Worm (Caenorhabditis elegans) whole organism, mixed stage, embryonic: ENCODE results near the gene Y97E10B.1.

Source experiments
- bed-3 ChIP-seq: fragments of 200-800 bp; sonication (Bioruptor generic); optimal IDR thresholded peaks from 3 replicates; lab custom pipeline; 2018; ENCODE audit warnings: mild to moderate bottlenecking, missing genetic modification characterization, moderate library complexity, missing compliant biosample characterization
- blmp-1 ChIP-seq: fragments of 150-350 bp; optimal IDR thresholded peaks from 2 replicates; lab custom pipeline; 2014; ENCODE audit warnings: missing biosample characterization, missing genetic modification characterization
- ceh-39 ChIP-seq: fragments of 150-350 bp; optimal IDR thresholded peaks from 2 replicates; lab custom pipeline; 2014; ENCODE audit warnings: missing biosample characterization, missing genetic modification characterization
- ceh-43 ChIP-seq: fragments of 200-800 bp; sonication (Bioruptor generic); optimal IDR thresholded peaks from 2 replicates; lab custom pipeline; 2018; ENCODE audit warnings: mild to moderate bottlenecking, missing genetic modification characterization, moderate library complexity, missing compliant biosample characterization
- cnd-1 ChIP-seq: fragments of 200-800 bp; sonication (Bioruptor generic); optimal IDR thresholded peaks from 2 replicates; lab custom pipeline; 2018; ENCODE audit warnings: mild to moderate bottlenecking, missing genetic modification characterization, missing compliant biosample characterization
- drap-1 ChIP-seq: fragments of 200-800 bp; sonication (Bioruptor generic); optimal IDR thresholded peaks from 3 replicates; lab custom pipeline; 2018; ENCODE audit warnings: mild to moderate bottlenecking, missing genetic modification characterization, missing compliant biosample characterization
- elt-1 ChIP-seq: sonication (generic microtip); optimal IDR thresholded peaks from 2 replicates; lab custom pipeline; 2017; ENCODE audit warnings: missing genetic modification characterization, mild to moderate bottlenecking, missing compliant biosample characterization, antibody characterized with exemption, moderate library complexity, borderline replicate concordance; ENCODE audit not compliant: insufficient read depth
- elt-3 ChIP-seq: fragments of 150-350 bp; optimal IDR thresholded peaks from 2 replicates; lab custom pipeline; 2014; ENCODE audit warnings: missing biosample characterization, missing genetic modification characterization
- flh-1 ChIP-seq: fragments of 200-800 bp; sonication (Bioruptor generic); optimal IDR thresholded peaks from 2 replicates; lab custom pipeline; 2018; ENCODE audit warnings: mild to moderate bottlenecking, missing genetic modification characterization, moderate library complexity, missing compliant biosample characterization
- ham-2 ChIP-seq: fragments of 200-800 bp; sonication (Bioruptor generic); optimal IDR thresholded peaks from 2 replicates; lab custom pipeline; 2018; ENCODE audit warnings: mild to moderate bottlenecking, missing genetic modification characterization, missing compliant biosample characterization
- hlh-1 ChIP-seq: fragments of 150-350 bp; optimal IDR thresholded peaks from 2 replicates; lab custom pipeline; 2014; ENCODE audit warnings: missing biosample characterization, missing genetic modification reagents, missing genetic modification characterization
- lin-13 ChIP-seq: fragments of 150-350 bp; optimal IDR thresholded peaks from 2 replicates; lab custom pipeline; 2014; ENCODE audit warnings: missing biosample characterization, missing genetic modification characterization
- lin-32 ChIP-seq: fragments of 200-800 bp; sonication (Bioruptor generic); optimal IDR thresholded peaks from 2 replicates; lab custom pipeline; 2018; ENCODE audit warnings: mild to moderate bottlenecking, missing genetic modification characterization, missing compliant biosample characterization
- lsy-2 ChIP-seq: fragments of 150-350 bp; optimal IDR thresholded peaks from 2 replicates; lab custom pipeline; 2014; ENCODE audit warnings: missing biosample characterization, missing genetic modification characterization
- mab-5 ChIP-seq: fragments of 150-350 bp; optimal IDR thresholded peaks from 2 replicates; lab custom pipeline; 2014; ENCODE audit warnings: missing biosample characterization, missing genetic modification characterization
- mep-1 ChIP-seq: fragments of 150-350 bp; optimal IDR thresholded peaks from 2 replicates; lab custom pipeline; 2017; ENCODE audit warnings: missing biosample characterization, missing genetic modification reagents, missing genetic modification characterization, inconsistent platforms
- mls-2 ChIP-seq: sonication (generic microtip); optimal IDR thresholded peaks from 2 replicates; lab custom pipeline; 2016; ENCODE audit warnings: mild to moderate bottlenecking, missing genetic modification characterization, moderate library complexity, missing compliant biosample characterization
- nhr-12 ChIP-seq: fragments of 150-350 bp; optimal IDR thresholded peaks from 2 replicates; lab custom pipeline; 2014; ENCODE audit warnings: missing biosample characterization, missing genetic modification characterization
- nhr-237 ChIP-seq: fragments of 150-350 bp; optimal IDR thresholded peaks from 2 replicates; lab custom pipeline; 2014; ENCODE audit warnings: missing biosample characterization, missing genetic modification characterization
- nhr-76 ChIP-seq: sonication (generic microtip); optimal IDR thresholded peaks from 2 replicates; lab custom pipeline; 2017; ENCODE audit warnings: missing biosample characterization, missing genetic modification characterization
- pha-4 ChIP-seq: fragments of 150-350 bp; optimal IDR thresholded peaks from 2 replicates; lab custom pipeline; 2018; ENCODE audit warnings: missing biosample characterization, missing genetic modification reagents, missing genetic modification characterization
- snpc-4 ChIP-seq: fragments of 150-350 bp; optimal IDR thresholded peaks from 2 replicates; lab custom pipeline; 2014; ENCODE audit warnings: missing biosample characterization, missing genetic modification characterization
- sptf-1 ChIP-seq: sonication (generic microtip); optimal IDR thresholded peaks from 2 replicates; lab custom pipeline; 2017; ENCODE audit warnings: mild to moderate bottlenecking, missing genetic modification characterization, moderate library complexity, missing compliant biosample characterization
- tbx-8 ChIP-seq: fragments of 200-800 bp; sonication (Bioruptor generic); optimal IDR thresholded peaks from 2 replicates; lab custom pipeline; 2018; ENCODE audit warnings: mild to moderate bottlenecking, missing genetic modification characterization, moderate library complexity, missing compliant biosample characterization
- unc-120 ChIP-seq: sonication (generic microtip); optimal IDR thresholded peaks from 2 replicates; lab custom pipeline; 2017; ENCODE audit warnings: missing genetic modification characterization, missing compliant biosample characterization; ENCODE audit not compliant: poor library complexity, severe bottlenecking
- unc-39 ChIP-seq: fragments of 150-350 bp; optimal IDR thresholded peaks from 2 replicates; lab custom pipeline; 2014; ENCODE audit warnings: missing biosample characterization, missing genetic modification characterization
- unc-62 ChIP-seq: fragments of 150-350 bp; optimal IDR thresholded peaks from 2 replicates; lab custom pipeline; 2014; ENCODE audit warnings: missing biosample characterization, missing genetic modification reagents, missing genetic modification characterization
- zip-8 ChIP-seq: fragments of 150-350 bp; optimal IDR thresholded peaks from 2 replicates; lab custom pipeline; 2014; ENCODE audit warnings: missing biosample characterization, missing genetic modification characterization
- ztf-11 ChIP-seq: fragments of 150-350 bp; optimal IDR thresholded peaks from 2 replicates; lab custom pipeline; 2014; ENCODE audit warnings: missing biosample characterization, missing genetic modification characterization

The Y97E10B.1 gene

ce11 chrV:7943568-7943967 is at the start of gene Y97E10B.1:
Gene Y97E10B.1 (plus strand): TSS chrV:7943868.
- TF ChIP-seq elt-1 (tag; lab: Kevin White, UChicago) = no peak
- TF ChIP-seq flh-1 (GFP tag; lab: Kevin White, UChicago) = no peak
- TF ChIP-seq unc-62 (GFP tag; lab: Kevin White, UChicago) = no peak
- TF ChIP-seq mep-1 (tag; lab: Kevin White, UChicago) = no peak
- no peak for TF ChIP-seq snpc-4 (tag; lab: Kevin White, UChicago)
- TF ChIP-seq hlh-1 (tag; lab: Kevin White, UChicago) = no peak
- no peak for TF ChIP-seq mab-5 (tag; lab: Kevin White, UChicago)
- TF ChIP-seq ztf-11 = no peak
- TF ChIP-seq blmp-1 (tag; lab: Kevin White, UChicago) = no peak
- TF ChIP-seq lin-13 = no peak
- no peak for TF ChIP-seq unc-39 (tag; lab: Kevin White, UChicago)
- TF ChIP-seq lin-32 (GFP tag; lab: Kevin White, UChicago) = no peak
- no peak for TF ChIP-seq bed-3 (GFP tag; lab: Kevin White, UChicago)
- no peak for TF ChIP-seq cnd-1 (tag; lab: Kevin White, UChicago)
- TF ChIP-seq mls-2 = no peak
- no peak for TF ChIP-seq zip-8 (tag; lab: Kevin White, UChicago)
- TF ChIP-seq nhr-12 = no peak
- TF ChIP-seq lsy-2 (tag; lab: Kevin White, UChicago) = no peak

DNA sequence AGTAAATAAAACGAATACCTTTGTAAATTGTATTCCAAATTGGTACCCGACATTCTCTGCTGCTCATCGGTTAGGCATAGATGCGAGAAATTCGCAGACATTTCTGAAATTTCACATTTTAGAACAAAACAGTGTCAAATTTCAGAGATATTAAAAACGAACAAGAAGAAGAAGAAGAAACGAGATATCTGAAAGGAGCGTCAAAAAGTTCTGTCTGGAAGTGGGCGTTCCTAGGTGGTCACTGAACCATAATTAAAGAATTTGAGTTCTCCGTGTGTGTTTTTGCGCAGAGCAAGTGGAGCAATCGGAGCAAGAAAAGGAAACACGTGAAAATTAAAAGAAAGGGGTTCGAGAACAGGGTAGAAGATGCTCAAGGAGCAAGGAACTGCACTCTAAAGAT is 43.9 kb upstream of the Y97E10B.1 start, which contains the start of gene F40A3.7:
Gene F40A3.7, minus strand, starts transcription at position 101 of the 400 bp plus-strand sequence.
- TF ChIP-seq ceh-39 (tag; lab: Kevin White, UChicago) = no peak

DNA sequence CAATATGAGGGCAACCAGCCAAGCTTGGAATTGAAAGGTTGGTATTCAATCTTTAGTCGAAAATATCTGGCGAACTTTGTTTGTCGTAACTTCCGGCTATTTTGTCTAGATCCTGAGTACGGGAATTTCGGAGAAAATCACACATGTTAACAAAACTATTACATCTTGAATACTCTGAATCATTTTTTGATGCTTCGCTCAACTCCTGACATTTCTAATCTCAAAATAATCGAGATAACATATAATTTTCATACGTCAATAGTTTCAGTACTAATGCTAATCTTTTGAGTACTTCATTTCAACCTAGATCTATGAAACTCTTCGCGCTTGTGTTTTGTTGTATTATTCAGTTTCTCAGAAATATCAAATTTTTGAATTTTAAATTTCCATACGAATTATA is 42.4 kb upstream of the Y97E10B.1 start:
- no peak for TF ChIP-seq lin-32 (GFP tag; lab: Kevin White, UChicago)
- TF ChIP-seq nhr-12 = no peak
- no peak for TF ChIP-seq tbx-8 (GFP tag; lab: Kevin White, UChicago)
- no peak for TF ChIP-seq ham-2 (GFP tag; lab: Kevin White, UChicago)
- no peak for TF ChIP-seq drap-1 (GFP tag; lab: Kevin White, UChicago)
- no peak for TF ChIP-seq snpc-4 (tag; lab: Kevin White, UChicago)

- TF ChIP-seq hlh-1 (tag; lab: Kevin White, UChicago) (no peak), flh-1 (GFP tag; lab: Kevin White, UChicago) (no peak), blmp-1 (tag; lab: Kevin White, UChicago) (no peak), pha-4 (tag; lab: Kevin White, UChicago) (no peak), nhr-237 (tag; lab: Kevin White, UChicago) (no peak), nhr-76 (tag; lab: Kevin White, UChicago) (no peak), lsy-2 (tag; lab: Kevin White, UChicago) (no peak), ceh-43 (GFP tag; lab: Kevin White, UChicago) (no peak), drap-1 (GFP tag; lab: Kevin White, UChicago) (no peak)
These were observed 39.3 kb upstream of the Y97E10B.1 start for ce11 chrV:7904389-7904788.

DNA sequence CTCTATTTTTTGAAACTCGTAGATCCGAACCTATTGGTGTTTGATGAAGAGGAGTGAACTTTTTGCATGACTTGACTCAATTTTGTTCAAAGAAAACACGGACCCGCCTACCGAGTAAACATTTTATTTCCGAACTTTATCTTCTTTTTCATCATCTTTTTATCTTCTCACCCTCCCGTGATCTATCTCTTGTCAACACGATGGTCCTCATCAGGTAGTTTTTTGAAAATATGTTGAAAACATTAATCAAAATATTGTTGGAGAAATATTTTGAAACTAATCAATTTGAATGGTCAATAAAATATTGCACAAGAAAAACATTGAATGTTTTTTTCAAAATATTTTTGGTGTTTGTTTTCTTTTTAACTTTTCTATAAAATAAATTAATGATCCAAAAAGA is 35.2 kb upstream of the Y97E10B.1 start:
- no peak for TF ChIP-seq nhr-237 (tag; lab: Kevin White, UChicago)
- no peak for TF ChIP-seq elt-3 (tag; lab: Kevin White, UChicago)
- TF ChIP-seq blmp-1 (tag; lab: Kevin White, UChicago) = no peak
- TF ChIP-seq zip-8 (tag; lab: Kevin White, UChicago) = no peak
- no peak for TF ChIP-seq drap-1 (GFP tag; lab: Kevin White, UChicago)
- TF ChIP-seq elt-1 (tag; lab: Kevin White, UChicago) = no peak
- no peak for TF ChIP-seq unc-120 (tag; lab: Kevin White, UChicago)

DNA sequence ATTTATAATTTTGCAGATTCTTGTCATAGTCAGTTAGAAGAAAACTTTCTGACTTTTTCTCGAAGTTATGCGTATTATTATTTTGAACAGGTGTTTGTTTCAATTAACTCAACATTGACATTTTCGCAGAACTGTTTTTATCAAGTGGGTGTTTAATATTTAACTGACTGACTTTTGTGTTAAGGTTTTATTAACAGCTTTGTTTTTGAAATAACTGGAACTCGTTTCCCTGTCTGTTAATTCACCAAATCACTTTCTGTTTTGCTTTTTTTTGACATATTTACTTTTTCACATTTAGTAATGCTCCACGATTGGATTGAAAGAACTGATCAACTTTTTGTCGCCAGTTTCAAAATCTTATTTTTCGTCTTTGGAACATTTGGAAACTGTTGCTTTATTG is 18.2 kb upstream of the Y97E10B.1 start, which contains the start of gene srsx-7:
Gene srsx-7, plus strand, starts transcription at position 301 of the 400 bp plus-strand sequence.
- TF ChIP-seq lin-32 (GFP tag; lab: Kevin White, UChicago) = no peak
- TF ChIP-seq bed-3 (GFP tag; lab: Kevin White, UChicago) = no peak
- TF ChIP-seq sptf-1 = no peak
- TF ChIP-seq lin-13 = no peak
